Worm (Caenorhabditis elegans) whole organism, midembryonic: ENCODE measurements around the gene K01D12.20.

Experiments used
- T22C8.4 ChIP-seq: fragments of 200-800 bp; sonication (Bioruptor generic); IDR thresholded peaks from 2 replicates; pipeline ENCODE4 v1.3.6; 2022; ENCODE audit warnings: missing genetic modification characterization, missing compliant biosample characterization
- flt-1 ChIP-seq: fragments of 200-800 bp; sonication (Bioruptor generic); IDR thresholded peaks from 2 replicates; pipeline ENCODE4 v1.3.6; 2022; ENCODE audit warnings: missing genetic modification characterization, missing compliant biosample characterization
- ref-1 ChIP-seq: fragments of 200-800 bp; sonication (Bioruptor generic); conservative IDR thresholded peaks from 2 replicates; pipeline ENCODE4 v1.3.6; 2022; ENCODE audit warnings: missing genetic modification reagents, missing genetic modification characterization, missing compliant biosample characterization
- ztf-29 ChIP-seq: fragments of 200-800 bp; sonication (Bioruptor generic); IDR thresholded peaks from 2 replicates; pipeline ENCODE4 v1.3.6; 2022; ENCODE audit warnings: missing genetic modification reagents, missing genetic modification characterization, missing compliant biosample characterization

DNA sequence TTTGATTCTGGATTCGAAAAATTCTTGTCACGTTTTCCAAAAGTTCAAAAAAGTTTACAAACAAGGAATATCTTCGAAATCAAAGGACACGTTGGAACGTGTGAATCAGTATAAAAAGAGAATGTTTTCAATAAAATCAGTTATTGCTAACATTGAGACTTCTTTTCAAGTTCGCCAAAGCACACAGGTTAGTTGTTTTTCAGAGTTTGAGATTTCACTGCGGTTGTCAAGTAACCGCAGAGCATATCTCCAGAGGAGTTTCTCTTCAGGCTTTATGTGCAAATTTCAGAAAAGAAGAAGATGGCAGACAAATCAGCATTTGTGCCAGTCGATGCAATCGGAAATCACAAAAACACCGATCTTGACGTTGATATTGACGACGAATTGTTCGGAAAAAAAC lies 14.5 kb downstream of the K01D12.20 start, which contains the start of gene K01D12.15:
- TF ChIP-seq ref-1 (GFP tag; lab: Robert Waterston, UW) (no peak), T22C8.4 (no peak), flt-1 (GFP tag; lab: Robert Waterston, UW) (no peak), ztf-29 (GFP tag; lab: Robert Waterston, UW) (no peak)
